Worm (Caenorhabditis elegans): Measurements from ENCODE around the gene C27F2.9.

The C27F2.9 gene

DNA sequence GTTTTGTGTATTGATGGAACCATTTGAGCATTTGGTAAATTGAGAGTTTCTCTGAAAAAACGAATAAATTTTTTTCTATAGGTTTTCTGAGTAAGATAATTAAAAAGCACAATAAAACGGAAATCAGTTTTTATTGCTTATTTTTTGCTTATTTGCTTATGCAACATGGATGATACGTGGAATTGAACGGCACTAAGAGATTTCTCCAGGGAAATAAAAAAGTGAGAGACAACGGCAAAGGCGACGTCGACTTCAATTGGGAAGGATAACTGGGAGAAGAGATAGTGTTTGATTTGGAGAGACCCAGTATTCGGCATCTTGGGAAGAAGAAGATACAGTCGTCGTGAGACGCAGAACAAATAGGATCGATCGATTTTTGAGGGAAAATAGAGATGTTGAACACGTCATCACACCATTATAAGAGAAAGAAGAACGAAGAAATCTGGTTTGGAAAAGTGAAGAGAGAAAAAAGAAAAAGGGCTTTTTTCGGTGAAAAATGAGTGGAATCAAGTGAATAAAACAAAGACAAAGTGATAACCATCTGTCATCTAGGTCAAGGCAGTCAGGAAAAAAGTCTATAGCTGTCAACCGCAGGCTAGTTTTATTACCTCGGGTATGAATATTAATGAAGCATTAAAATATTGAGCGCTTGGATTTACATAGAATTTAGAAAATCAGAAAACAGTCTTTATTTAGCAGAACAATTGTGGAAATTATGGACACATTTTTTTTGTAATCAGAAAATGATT lies 35.4 kb upstream of the C27F2.9 start, which contains the start of gene tmem-131 (continued):
- TF ChIP-seq arid-1 (GFP tag; conservative IDR thresholded peaks at IDR 0.05) (no peak), daf-19 (GFP tag; conservative IDR thresholded peaks at IDR 0.05) (no peak), ztf-7 (tag; optimal IDR thresholded peaks at IDR 0.05) (no peak), hmg-1.1 (GFP tag; IDR thresholded peaks at IDR 0.05) (no peak), dve-1 (tag; optimal IDR thresholded peaks at IDR 0.05; ENCODE audit: insufficient read depth) (peak; percentile 11), zag-1 (tag; optimal IDR thresholded peaks at IDR 0.05) (no peak), F26F4.8 (GFP tag; conservative IDR thresholded peaks at IDR 0.05) (no peak), dmd-6 (GFP tag; IDR thresholded peaks at IDR 0.05) (no peak), zip-11 (GFP tag; IDR thresholded peaks at IDR 0.05) (no peak), nhr-77 (tag; optimal IDR thresholded peaks at IDR 0.05) (no peak), ZK337.2 (GFP tag; IDR thresholded peaks at IDR 0.05) (no peak), nhr-11 (tag; optimal IDR thresholded peaks at IDR 0.05) (no peak), sdz-12 (GFP tag; optimal IDR thresholded peaks at IDR 0.05) (no peak), nhr-48 (tag; optimal IDR thresholded peaks at IDR 0.05) (peak; percentile 11), ceh-28 (tag; optimal IDR thresholded peaks at IDR 0.05) (peak; percentile 26), mxl-2 (GFP tag; conservative IDR thresholded peaks at IDR 0.05) (no peak), mes-2 (tag; optimal IDR thresholded peaks at IDR 0.05; ENCODE audit: poor library complexity, severe bottlenecking) (no peak), nhr-41 (GFP tag; IDR thresholded peaks at IDR 0.05) (no peak), egl-43 (GFP tag; IDR thresholded peaks at IDR 0.05) (no peak), daf-16 (GFP tag; optimal IDR thresholded peaks at IDR 0.05) (no peak), daf-16 (tag; optimal IDR thresholded peaks at IDR 0.05) (no peak), ceh-32 (tag; optimal IDR thresholded peaks at IDR 0.05; ENCODE audit: poor library complexity) (no peak), hif-1 (tag; optimal IDR thresholded peaks at IDR 0.05) (no peak), dpl-1 (GFP tag; optimal IDR thresholded peaks at IDR 0.05) (peak; percentile 9), ztf-11 (tag; optimal IDR thresholded peaks at IDR 0.05) (no peak), duxl-1 (tag; optimal IDR thresholded peaks at IDR 0.05; ENCODE audit: poor library complexity) (no peak), ZK546.5 (tag; optimal IDR thresholded peaks at IDR 0.05) (no peak), lsy-2 (tag; optimal IDR thresholded peaks at IDR 0.05) (peak in 1 of 2 experiments; percentile 16), dmd-8 (GFP tag; IDR thresholded peaks at IDR 0.05) (no peak), Y48G9A.11 (GFP tag; IDR thresholded peaks at IDR 0.05) (no peak)

DNA sequence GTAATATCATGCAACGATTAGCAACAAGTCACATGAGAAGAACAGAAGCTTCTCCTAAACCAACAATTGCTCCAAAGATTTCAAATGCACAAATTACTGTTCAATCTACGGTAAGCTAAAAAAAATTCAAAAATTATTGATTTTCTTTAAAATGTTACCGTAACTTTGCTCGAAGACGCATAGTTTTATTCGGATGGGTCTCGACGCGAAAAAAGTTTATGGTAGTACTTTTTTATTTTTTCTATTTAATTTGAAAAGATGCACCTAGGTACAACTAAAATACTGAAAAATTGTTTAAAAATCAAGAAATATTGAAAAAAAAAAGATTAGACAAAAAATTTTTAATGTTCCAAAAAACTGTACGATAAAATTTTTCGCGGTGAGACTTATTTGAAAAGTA lies 24.8 kb upstream of the C27F2.9 start:
- TF ChIP-seq spr-3 (GFP tag; optimal IDR thresholded peaks at IDR 0.05) (no peak), zip-11 (GFP tag; IDR thresholded peaks at IDR 0.05) (no peak), lsy-2 (tag; optimal IDR thresholded peaks at IDR 0.05) (peak in 1 of 2 experiments; percentile 4)

ce11 chrIII:4986790-4987259 lies 24.0 kb upstream of the C27F2.9 start, which contains the start of the genes C27F2.10 and wdr-60:
Gene C27F2.10, minus strand, starts transcription at chrIII:4986898.
Gene wdr-60, plus strand, starts transcription at chrIII:4987209.
- TF ChIP-seq nhr-28 (tag; optimal IDR thresholded peaks at IDR 0.05), result no peak
- peak; percentile 82 for TF ChIP-seq dpl-1 (GFP tag; optimal IDR thresholded peaks at IDR 0.05)
- peak in 1 of 2 experiments; percentile 31 for TF ChIP-seq hif-1 (tag; optimal IDR thresholded peaks at IDR 0.05)
- no peak for TF ChIP-seq fos-1 (tag; optimal IDR thresholded peaks at IDR 0.05)
- no peak for TF ChIP-seq lir-3 (tag; optimal IDR thresholded peaks at IDR 0.05)
- TF ChIP-seq lsy-2 (tag; optimal IDR thresholded peaks at IDR 0.05), result peak in 1 of 2 experiments; percentile 4
- peak; percentile 92 for TF ChIP-seq mes-2 (tag; optimal IDR thresholded peaks at IDR 0.05; ENCODE audit: poor library complexity, severe bottlenecking)

Data from whole organism, L4 larva.